Worm (Caenorhabditis elegans) whole organism, L4/young adult: ENCODE data around the gene pals-31.

ENCODE experiments used
- dao-5 ChIP-seq: sonication (generic microtip); optimal IDR thresholded peaks from 2 replicates; lab custom pipeline; 2016; ENCODE audit warnings: missing genotype, missing genetic modification characterization, moderate library complexity, missing compliant biosample characterization
- him-1 ChIP-seq: sonication (generic microtip); optimal IDR thresholded peaks from 2 replicates; lab custom pipeline; 2016; ENCODE audit warnings: missing genotype, missing genetic modification reagents, missing genetic modification characterization, missing compliant biosample characterization

ce11 chrV:597823-598222, 38.6 kb upstream of the pals-31 start:
- no peak for TF ChIP-seq dao-5 (tag; lab: Kevin White, UChicago)
- no peak for TF ChIP-seq him-1
